Fruit fly (Drosophila melanogaster) whole organism, embryonic: Measurements from ENCODE around the gene stet.
A peak's percentile ranks its signal among the peaks of the same experiment; 100 is the strongest.

Experiments
- B-H2 ChIP-seq: fragments of 200-800 bp; sonication (Bioruptor generic); optimal IDR thresholded peaks from 2 replicates; lab custom pipeline; 2018; ENCODE audit warnings: missing biosample characterization, mild to moderate bottlenecking, missing genetic modification characterization
- CG10147 ChIP-seq: fragments of 200-800 bp; sonication (Bioruptor generic); optimal IDR thresholded peaks from 2 replicates; lab custom pipeline; 2019; ENCODE audit warnings: missing biosample characterization, mild to moderate bottlenecking, missing genetic modification characterization, moderate library complexity
- CG10267 ChIP-seq: fragments of 200-800 bp; sonication (Bioruptor generic); optimal IDR thresholded peaks from 2 replicates; lab custom pipeline; 2018; ENCODE audit warnings: missing biosample characterization, mild to moderate bottlenecking, missing genetic modification characterization, moderate library complexity
- CG10654 ChIP-seq: fragments of 200-800 bp; sonication (Bioruptor generic); optimal IDR thresholded peaks from 2 replicates; lab custom pipeline; 2016; ENCODE audit warnings: missing biosample characterization, missing genetic modification characterization
- CG11398 ChIP-seq: fragments of 200-800 bp; sonication (Bioruptor generic); optimal IDR thresholded peaks from 2 replicates; lab custom pipeline; 2016; ENCODE audit warnings: missing biosample characterization, missing genetic modification characterization
- CG12299 ChIP-seq: fragments of 200-800 bp; sonication (Bioruptor generic); optimal IDR thresholded peaks from 2 replicates; lab custom pipeline; 2018; ENCODE audit warnings: missing biosample characterization, mild to moderate bottlenecking, missing genetic modification characterization
- CG13424 ChIP-seq: fragments of 200-800 bp; sonication (Bioruptor generic); optimal IDR thresholded peaks from 2 replicates; lab custom pipeline; 2019; ENCODE audit warnings: missing biosample characterization, mild to moderate bottlenecking, missing genetic modification characterization, moderate library complexity
- CG1603 ChIP-seq: fragments of 200-800 bp; sonication (Bioruptor generic); optimal IDR thresholded peaks from 2 replicates; lab custom pipeline; 2019; ENCODE audit warnings: missing biosample characterization, mild to moderate bottlenecking, missing genetic modification characterization, moderate library complexity
- CG17385 ChIP-seq: fragments of 200-800 bp; sonication (Bioruptor generic); optimal IDR thresholded peaks from 3 replicates; lab custom pipeline; 2018; ENCODE audit warnings: missing biosample characterization, mild to moderate bottlenecking, missing genetic modification characterization
- CG18011 ChIP-seq: fragments of 200-800 bp; sonication (Bioruptor generic); optimal IDR thresholded peaks from 2 replicates; lab custom pipeline; 2017; ENCODE audit warnings: missing biosample characterization, missing genetic modification characterization, mild to moderate bottlenecking, moderate library complexity, missing genotype
- CG1832 ChIP-seq: fragments of 200-800 bp; sonication (Bioruptor generic); optimal IDR thresholded peaks from 2 replicates; lab custom pipeline; 2017; ENCODE audit warnings: missing biosample characterization, mild to moderate bottlenecking, missing genetic modification characterization, inconsistent platforms
- CG30403 ChIP-seq: fragments of 200-800 bp; sonication (Bioruptor generic); optimal IDR thresholded peaks from 3 replicates; lab custom pipeline; 2016; ENCODE audit warnings: missing biosample characterization, missing genetic modification characterization
- CG30431 ChIP-seq: fragments of 200-800 bp; sonication (Bioruptor generic); optimal IDR thresholded peaks from 2 replicates; lab custom pipeline; 2017; ENCODE audit warnings: missing biosample characterization, missing genetic modification characterization
- CG3407 ChIP-seq: fragments of 200-800 bp; sonication (Bioruptor generic); optimal IDR thresholded peaks from 2 replicates; lab custom pipeline; 2018; ENCODE audit warnings: missing biosample characterization, mild to moderate bottlenecking, missing genetic modification characterization
- CG4424 ChIP-seq: fragments of 200-800 bp; sonication (Bioruptor generic); optimal IDR thresholded peaks from 3 replicates; lab custom pipeline; 2016; ENCODE audit warnings: missing biosample characterization, missing genetic modification characterization
- CG6689 ChIP-seq: fragments of 200-800 bp; sonication (Bioruptor generic); IDR thresholded peaks from 2 replicates; pipeline ENCODE4 v1.3.6; 2022; ENCODE audit warnings: missing biosample characterization, missing genetic modification characterization
- CG6854 ChIP-seq: fragments of 200-800 bp; sonication (Bioruptor generic); optimal IDR thresholded peaks from 3 replicates; lab custom pipeline; 2017; ENCODE audit warnings: missing biosample characterization, mild to moderate bottlenecking, missing genetic modification characterization
- CG7271 ChIP-seq: fragments of 200-800 bp; sonication (Bioruptor generic); optimal IDR thresholded peaks from 2 replicates; lab custom pipeline; 2018; ENCODE audit warnings: missing biosample characterization, mild to moderate bottlenecking, missing genetic modification characterization, moderate library complexity
- CG8924 ChIP-seq: fragments of 200-800 bp; optimal IDR thresholded peaks from 3 replicates; lab custom pipeline; 2019; ENCODE audit warnings: missing biosample characterization, mild to moderate bottlenecking, missing genetic modification characterization, moderate library complexity
- CG9817 ChIP-seq: fragments of 200-800 bp; sonication (Bioruptor generic); optimal IDR thresholded peaks from 2 replicates; lab custom pipeline; 2018; ENCODE audit warnings: missing biosample characterization, mild to moderate bottlenecking, missing genetic modification characterization, moderate library complexity
- Camta ChIP-seq: fragments of 200-800 bp; sonication (Bioruptor generic); optimal IDR thresholded peaks from 2 replicates; lab custom pipeline; 2016; ENCODE audit warnings: missing biosample characterization, missing genetic modification characterization
- H15 ChIP-seq: fragments of 200-800 bp; sonication (Bioruptor generic); IDR thresholded peaks from 3 replicates; pipeline ENCODE4 v1.3.6; 2022; ENCODE audit warnings: missing biosample characterization, missing genetic modification characterization
- MTF-1 ChIP-seq: fragments of 200-800 bp; sonication (Bioruptor generic); optimal IDR thresholded peaks from 2 replicates; lab custom pipeline; 2018; ENCODE audit warnings: missing biosample characterization, mild to moderate bottlenecking, missing genetic modification characterization, borderline replicate concordance
- Neu2 ChIP-seq: fragments of 200-800 bp; sonication (Bioruptor generic); optimal IDR thresholded peaks from 3 replicates; lab custom pipeline; 2016; ENCODE audit warnings: missing biosample characterization, missing genetic modification characterization, borderline replicate concordance
- Nf-YA ChIP-seq: fragments of 200-800 bp; sonication (Bioruptor generic); IDR thresholded peaks from 2 replicates; pipeline ENCODE4 v1.3.6; 2022; ENCODE audit warnings: missing biosample characterization, missing genetic modification characterization
- Rfx ChIP-seq: fragments of 200-800 bp; sonication (Bioruptor generic); IDR thresholded peaks from 2 replicates; pipeline ENCODE4 v1.3.6; 2022; ENCODE audit warnings: missing biosample characterization, missing genetic modification characterization
- Scr ChIP-seq: fragments of 200-800 bp; sonication (Bioruptor generic); IDR thresholded peaks from 2 replicates; pipeline ENCODE4 v1.3.6; 2022; ENCODE audit warnings: missing biosample characterization, missing genetic modification characterization; ENCODE audit not compliant: partially characterized antibody
- Spps ChIP-seq: fragments of 200-800 bp; sonication (Bioruptor generic); optimal IDR thresholded peaks from 2 replicates; lab custom pipeline; 2018; ENCODE audit warnings: missing biosample characterization, mild to moderate bottlenecking, missing genetic modification characterization
- bab2 ChIP-seq: fragments of 200-800 bp; sonication (Bioruptor generic); optimal IDR thresholded peaks from 2 replicates; lab custom pipeline; 2016; ENCODE audit warnings: missing biosample characterization, missing genetic modification characterization
- btn ChIP-seq: fragments of 200-800 bp; sonication (Bioruptor generic); optimal IDR thresholded peaks from 2 replicates; lab custom pipeline; 2016; ENCODE audit warnings: missing biosample characterization, missing genetic modification characterization
- crc ChIP-seq: fragments of 200-800 bp; sonication (Bioruptor generic); optimal IDR thresholded peaks from 2 replicates; lab custom pipeline; 2016; ENCODE audit warnings: missing biosample characterization, missing genetic modification characterization
- crp ChIP-seq, 2 experiments: fragments of 200-800 bp; sonication (Bioruptor generic); optimal IDR thresholded peaks; 2 replicates in 1 of 2; 3 replicates in 1 of 2; lab custom pipeline; 2017; ENCODE audit warnings: missing biosample characterization in 2 of 2, missing genetic modification characterization in 2 of 2, mild to moderate bottlenecking in 1 of 2, moderate library complexity in 1 of 2
- eyg ChIP-seq: fragments of 200-800 bp; sonication (Bioruptor generic); optimal IDR thresholded peaks from 3 replicates; lab custom pipeline; 2016; ENCODE audit warnings: missing biosample characterization, missing genetic modification characterization
- fd96Cb ChIP-seq: fragments of 200-800 bp; sonication (Bioruptor generic); optimal IDR thresholded peaks from 2 replicates; lab custom pipeline; 2018; ENCODE audit warnings: missing biosample characterization, mild to moderate bottlenecking, missing genetic modification characterization, moderate library complexity
- grn ChIP-seq: fragments of 200-800 bp; sonication (Bioruptor generic); optimal IDR thresholded peaks from 3 replicates; lab custom pipeline; 2017; ENCODE audit warnings: missing biosample characterization, missing genetic modification characterization
- gro ChIP-seq: fragments of 200-800 bp; sonication (Bioruptor generic); optimal IDR thresholded peaks from 2 replicates; lab custom pipeline; 2016; ENCODE audit warnings: missing biosample characterization, missing genetic modification characterization
- hth ChIP-seq: fragments of >200 bp; optimal IDR thresholded peaks from 2 replicates; lab custom pipeline; 2017; ENCODE audit warnings: inconsistent platforms
- mld ChIP-seq: fragments of 200-800 bp; sonication (Bioruptor generic); IDR thresholded peaks from 3 replicates; pipeline ENCODE4 v1.3.6; 2022; ENCODE audit warnings: missing biosample characterization, missing genetic modification characterization; ENCODE audit not compliant: partially characterized antibody
- p53 ChIP-seq: fragments of 200-800 bp; sonication (Bioruptor generic); optimal IDR thresholded peaks from 2 replicates; lab custom pipeline; 2016; ENCODE audit warnings: missing biosample characterization, missing genetic modification characterization
- pnt ChIP-seq: fragments of 200-800 bp; sonication (Bioruptor generic); optimal IDR thresholded peaks from 3 replicates; lab custom pipeline; 2016; ENCODE audit warnings: missing biosample characterization, missing genetic modification characterization
- prd ChIP-seq, 3 experiments: fragments of >200 bp in 2 of 3; fragments of 200-800 bp in 1 of 3; sonication (Bioruptor generic) in 1 of 3; optimal IDR thresholded peaks in 2 of 3; IDR thresholded peaks in 1 of 3; 2 replicates in 2 of 3; 3 replicates in 1 of 3; pipeline versions ENCODE4 v1.3.6 to Lab custom; 2017 to 2022; ENCODE audit warnings: missing biosample characterization in 1 of 3, missing genetic modification characterization in 1 of 3
- pum ChIP-seq: fragments of 200-800 bp; sonication (Bioruptor generic); optimal IDR thresholded peaks from 2 replicates; lab custom pipeline; 2016; ENCODE audit warnings: missing biosample characterization, missing genetic modification characterization
- repo ChIP-seq: fragments of 200-800 bp; sonication (Bioruptor generic); optimal IDR thresholded peaks from 2 replicates; lab custom pipeline; 2016; ENCODE audit warnings: missing biosample characterization, missing genetic modification characterization
- ro ChIP-seq: fragments of 200-800 bp; sonication (Bioruptor generic); IDR thresholded peaks from 2 replicates; pipeline ENCODE4 v1.3.6; 2022; ENCODE audit warnings: missing biosample characterization, missing genetic modification characterization
- slou ChIP-seq: fragments of 200-800 bp; sonication (Bioruptor generic); optimal IDR thresholded peaks from 3 replicates; lab custom pipeline; 2016; ENCODE audit warnings: missing biosample characterization, missing genetic modification characterization
- so ChIP-seq: fragments of 200-800 bp; sonication (Bioruptor generic); IDR thresholded peaks from 3 replicates; pipeline ENCODE4 v1.3.6; 2022; ENCODE audit warnings: missing biosample characterization, missing genetic modification characterization
- stwl ChIP-seq: fragments of 200-800 bp; sonication (Bioruptor generic); optimal IDR thresholded peaks from 3 replicates; lab custom pipeline; 2018; ENCODE audit warnings: missing biosample characterization, mild to moderate bottlenecking, missing genetic modification characterization, moderate library complexity
- tna ChIP-seq: fragments of 200-800 bp; sonication (Bioruptor generic); IDR thresholded peaks from 2 replicates; pipeline ENCODE4 v1.3.6; 2022; ENCODE audit warnings: missing biosample characterization, missing genetic modification characterization; ENCODE audit not compliant: partially characterized antibody
- tx ChIP-seq: fragments of 200-800 bp; sonication (Bioruptor generic); optimal IDR thresholded peaks from 2 replicates; lab custom pipeline; 2016; ENCODE audit warnings: missing biosample characterization, missing genetic modification characterization
- vvl ChIP-seq: fragments of 200-800 bp; sonication (Bioruptor generic); IDR thresholded peaks from 2 replicates; pipeline ENCODE4 v1.3.6; 2022; ENCODE audit warnings: missing biosample characterization, missing genetic modification characterization
- zf30C ChIP-seq: fragments of 200-800 bp; sonication (Bioruptor generic); optimal IDR thresholded peaks from 3 replicates; lab custom pipeline; 2018; ENCODE audit warnings: missing biosample characterization, mild to moderate bottlenecking, missing genetic modification characterization

The stet gene

DNA sequence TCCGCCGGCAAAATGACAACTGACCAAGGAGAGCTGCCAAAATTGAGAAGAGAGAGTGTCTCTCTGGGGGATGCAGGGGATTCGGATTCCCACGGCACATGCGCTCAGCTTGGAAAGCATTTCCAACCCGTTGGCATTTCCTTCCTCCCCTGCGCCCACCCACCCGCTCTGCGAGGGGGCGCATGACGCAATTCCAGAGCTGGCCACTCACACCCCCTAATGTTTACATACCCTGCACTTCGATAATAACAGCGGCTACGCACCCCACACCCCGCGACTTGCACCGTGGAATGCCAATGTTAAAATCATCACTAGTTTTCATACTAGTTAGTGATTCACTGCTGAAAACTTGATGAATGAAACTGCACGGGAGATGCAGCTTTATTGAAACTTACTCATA is at the start of gene stet (continued):
- no peak for TF ChIP-seq CG9817
- no peak for TF ChIP-seq CG12299 (tag; lab: Kevin White, UChicago)
- TF ChIP-seq mld (GFP tag; lab: Robert Waterston, UW): no peak
- no peak for TF ChIP-seq tx (GFP tag; lab: Kevin White, UChicago)
- no peak for TF ChIP-seq CG18011
- TF ChIP-seq Nf-YA (GFP tag; lab: Robert Waterston, UW): no peak
- TF ChIP-seq zf30C: no peak
- no peak for TF ChIP-seq CG8924
- TF ChIP-seq p53: no peak
- no peak for TF ChIP-seq fd96Cb (tag; lab: Kevin White, UChicago)
- no peak for TF ChIP-seq Scr (GFP tag; lab: Robert Waterston, UW)
- TF ChIP-seq tna (GFP tag; lab: Robert Waterston, UW): no peak
- TF ChIP-seq CG10147: no peak
- no peak for TF ChIP-seq stwl (tag; lab: Kevin White, UChicago)
- TF ChIP-seq eyg (GFP tag; lab: Kevin White, UChicago): no peak
- TF ChIP-seq bab2 (GFP tag; lab: Kevin White, UChicago): no peak
- TF ChIP-seq so (GFP tag; lab: Robert Waterston, UW): no peak
- peak; percentile 21; the same call in 1 of the 2 replicates for TF ChIP-seq Rfx (GFP tag; lab: Robert Waterston, UW)
- TF ChIP-seq CG10654 (GFP tag; lab: Kevin White, UChicago): no peak
- TF ChIP-seq btn (GFP tag; lab: Kevin White, UChicago): no peak
- TF ChIP-seq CG6689 (GFP tag; lab: Robert Waterston, UW): no peak
- TF ChIP-seq slou (GFP tag; lab: Kevin White, UChicago): no peak
- TF ChIP-seq CG7271 (tag; lab: Kevin White, UChicago): no peak
- TF ChIP-seq CG13424 (tag; lab: Kevin White, UChicago): no peak
- TF ChIP-seq Neu2 (GFP tag; lab: Kevin White, UChicago): no peak
- no peak for TF ChIP-seq CG1603 (tag; lab: Kevin White, UChicago)
- no peak for TF ChIP-seq repo (GFP tag; lab: Kevin White, UChicago)
- TF ChIP-seq CG1832 (GFP tag; lab: Kevin White, UChicago): no peak
- TF ChIP-seq CG6854 (GFP tag; lab: Kevin White, UChicago): no peak
- TF ChIP-seq pnt (GFP tag; lab: Kevin White, UChicago): no peak
- TF ChIP-seq CG11398 (GFP tag; lab: Kevin White, UChicago): no peak
- TF ChIP-seq crc (GFP tag; lab: Kevin White, UChicago): no peak
- TF ChIP-seq CG30403 (GFP tag; lab: Kevin White, UChicago): no peak
- no peak for TF ChIP-seq CG30431 (GFP tag; lab: Kevin White, UChicago)
- TF ChIP-seq ro: no peak
- TF ChIP-seq hth (lab: Kevin White, UChicago): no peak
- no peak for TF ChIP-seq B-H2
- TF ChIP-seq CG4424 (GFP tag; lab: Kevin White, UChicago): no peak
- TF ChIP-seq grn: no peak
- TF ChIP-seq Spps (tag; lab: Kevin White, UChicago): no peak
- TF ChIP-seq Camta (GFP tag; lab: Kevin White, UChicago): no peak
- no peak for TF ChIP-seq MTF-1 (GFP tag; lab: Kevin White, UChicago)
- TF ChIP-seq crp (GFP tag; optimal IDR thresholded peaks at IDR 0.05; lab: Kevin White, UChicago): no peak
- no peak for TF ChIP-seq prd (optimal IDR thresholded peaks at IDR 0.05; lab: Kevin White, UChicago)
- TF ChIP-seq prd (GFP tag; IDR thresholded peaks at IDR 0.05; lab: Robert Waterston, UW): 0 out of 3 replicates have a peak, but pooled peaks have one; percentile 10
- TF ChIP-seq CG17385 (GFP tag; lab: Kevin White, UChicago): no peak
- TF ChIP-seq CG3407 (GFP tag; lab: Kevin White, UChicago): no peak
- TF ChIP-seq H15 (GFP tag; lab: Robert Waterston, UW): no peak
- 0 out of 2 replicates have a peak, but pooled peaks have one; percentile 42 for TF ChIP-seq vvl (GFP tag; lab: Robert Waterston, UW)
- no peak for TF ChIP-seq pum
- TF ChIP-seq gro (GFP tag; lab: Kevin White, UChicago): no peak
- no peak for TF ChIP-seq CG10267 (tag; lab: Kevin White, UChicago)
